Worm (Caenorhabditis elegans) whole organism, late embryonic: ENCODE data around the gene cest-16.

Experiments used
- C08G9.2 ChIP-seq: sonication (generic microtip); optimal IDR thresholded peaks from 2 replicates; lab custom pipeline; 2016; ENCODE audit warnings: mild to moderate bottlenecking, missing genetic modification characterization, moderate library complexity, missing compliant biosample characterization
- C38D4.7 ChIP-seq: fragments of 200-800 bp; sonication (Bioruptor generic); optimal IDR thresholded peaks from 2 replicates; lab custom pipeline; 2018; ENCODE audit warnings: mild to moderate bottlenecking, missing genetic modification characterization, moderate library complexity, missing compliant biosample characterization
- F13H6.1 ChIP-seq: sonication (generic microtip); optimal IDR thresholded peaks from 2 replicates; lab custom pipeline; 2016; ENCODE audit warnings: missing genetic modification characterization, missing compliant biosample characterization
- K09A11.1 ChIP-seq: sonication (generic microtip); optimal IDR thresholded peaks from 2 replicates; lab custom pipeline; 2017; ENCODE audit warnings: antibody characterized with exemption, mild to moderate bottlenecking, missing genetic modification characterization, missing compliant biosample characterization; ENCODE audit not compliant: insufficient read depth
- T23F11.4 ChIP-seq: fragments of 200-800 bp; sonication (Bioruptor generic); optimal IDR thresholded peaks from 2 replicates; lab custom pipeline; 2018; ENCODE audit warnings: mild to moderate bottlenecking, missing genetic modification characterization, missing compliant biosample characterization
- ceh-18 ChIP-seq: sonication (generic microtip); optimal IDR thresholded peaks from 2 replicates; lab custom pipeline; 2016; ENCODE audit warnings: missing genetic modification characterization, missing compliant biosample characterization
- ceh-19 ChIP-seq: fragments of 200-800 bp; sonication (Bioruptor generic); optimal IDR thresholded peaks from 2 replicates; lab custom pipeline; 2018; ENCODE audit warnings: mild to moderate bottlenecking, missing genetic modification characterization, missing compliant biosample characterization
- ceh-2 ChIP-seq: sonication (generic microtip); optimal IDR thresholded peaks from 2 replicates; lab custom pipeline; 2016; ENCODE audit warnings: missing genotype, missing genetic modification characterization, missing compliant biosample characterization
- ceh-22 ChIP-seq: sonication (generic microtip); optimal IDR thresholded peaks from 2 replicates; lab custom pipeline; 2017; ENCODE audit warnings: missing biosample characterization, missing genetic modification characterization
- ceh-24 ChIP-seq: sonication (generic microtip); optimal IDR thresholded peaks from 2 replicates; lab custom pipeline; 2016; ENCODE audit warnings: mild to moderate bottlenecking, missing genetic modification characterization, missing compliant biosample characterization
- ceh-34 ChIP-seq: sonication (generic microtip); optimal IDR thresholded peaks from 2 replicates; lab custom pipeline; 2016; ENCODE audit warnings: mild to moderate bottlenecking, missing genetic modification characterization, missing compliant biosample characterization
- ceh-48 ChIP-seq: sonication (generic microtip); optimal IDR thresholded peaks from 2 replicates; lab custom pipeline; 2016; ENCODE audit warnings: missing genetic modification characterization, inconsistent platforms, missing compliant biosample characterization
- ceh-6 ChIP-seq: fragments of 200-800 bp; sonication (Bioruptor generic); optimal IDR thresholded peaks from 2 replicates; lab custom pipeline; 2018; ENCODE audit warnings: mild to moderate bottlenecking, missing genetic modification characterization, missing compliant biosample characterization
- che-1 ChIP-seq: sonication (generic microtip); optimal IDR thresholded peaks from 2 replicates; lab custom pipeline; 2016; ENCODE audit warnings: mild to moderate bottlenecking, missing genetic modification characterization, missing compliant biosample characterization
- elt-2 ChIP-seq: sonication (generic microtip); optimal IDR thresholded peaks from 2 replicates; lab custom pipeline; 2016; ENCODE audit warnings: missing genetic modification reagents, missing genetic modification characterization, missing compliant biosample characterization
- ets-4 ChIP-seq: sonication (generic microtip); optimal IDR thresholded peaks from 2 replicates; lab custom pipeline; 2016; ENCODE audit warnings: missing genetic modification characterization, missing compliant biosample characterization
- eyg-1 ChIP-seq: sonication (generic microtip); optimal IDR thresholded peaks from 2 replicates; lab custom pipeline; 2016; ENCODE audit warnings: missing genotype, missing genetic modification characterization, missing compliant biosample characterization
- fkh-10 ChIP-seq: fragments of 150-350 bp; optimal IDR thresholded peaks from 2 replicates; lab custom pipeline; 2014; ENCODE audit warnings: missing biosample characterization, missing genetic modification reagents, missing genetic modification characterization
- gmeb-2 ChIP-seq: sonication (generic microtip); optimal IDR thresholded peaks from 2 replicates; lab custom pipeline; 2016; ENCODE audit warnings: missing genetic modification characterization, inconsistent platforms, missing compliant biosample characterization
- hlh-13 ChIP-seq: fragments of 200-800 bp; sonication (Bioruptor generic); optimal IDR thresholded peaks from 2 replicates; lab custom pipeline; 2018; ENCODE audit warnings: mild to moderate bottlenecking, missing genetic modification characterization, missing compliant biosample characterization
- hlh-15 ChIP-seq: sonication (generic microtip); optimal IDR thresholded peaks from 2 replicates; lab custom pipeline; 2016; ENCODE audit warnings: missing genetic modification characterization, missing compliant biosample characterization
- hlh-30 ChIP-seq: sonication (generic microtip); optimal IDR thresholded peaks from 2 replicates; lab custom pipeline; 2017; ENCODE audit warnings: antibody characterized with exemption, missing genetic modification characterization, missing compliant biosample characterization; ENCODE audit not compliant: insufficient read depth
- hlh-8 ChIP-seq: sonication (generic microtip); optimal IDR thresholded peaks from 2 replicates; lab custom pipeline; 2016; ENCODE audit warnings: missing genotype, missing genetic modification characterization, missing compliant biosample characterization
- lim-6 ChIP-seq: sonication (generic microtip); optimal IDR thresholded peaks from 2 replicates; lab custom pipeline; 2016; ENCODE audit warnings: missing genetic modification characterization, missing compliant biosample characterization
- nfya-1 ChIP-seq: sonication (generic microtip); optimal IDR thresholded peaks from 2 replicates; lab custom pipeline; 2017; ENCODE audit warnings: missing genetic modification characterization, mild to moderate bottlenecking, missing compliant biosample characterization, antibody characterized with exemption, moderate library complexity
- nhr-11 ChIP-seq: fragments of 150-350 bp; optimal IDR thresholded peaks from 2 replicates; lab custom pipeline; 2014; ENCODE audit warnings: missing biosample characterization, missing genetic modification characterization
- nhr-232 ChIP-seq: sonication (generic microtip); optimal IDR thresholded peaks from 2 replicates; lab custom pipeline; 2016; ENCODE audit warnings: missing genetic modification characterization, missing compliant biosample characterization
- pat-9 ChIP-seq: fragments of 200-800 bp; sonication (Bioruptor generic); optimal IDR thresholded peaks from 2 replicates; lab custom pipeline; 2018; ENCODE audit warnings: mild to moderate bottlenecking, missing genetic modification characterization, moderate library complexity, missing compliant biosample characterization
- pha-2 ChIP-seq: sonication (generic microtip); optimal IDR thresholded peaks from 2 replicates; lab custom pipeline; 2017; ENCODE audit warnings: mild to moderate bottlenecking, missing genetic modification characterization, missing compliant biosample characterization
- pha-4 ChIP-seq: fragments of 150-350 bp; optimal IDR thresholded peaks from 2 replicates; lab custom pipeline; 2018; ENCODE audit warnings: missing biosample characterization, missing genetic modification reagents, missing genetic modification characterization
- pros-1 ChIP-seq: fragments of 150-350 bp; optimal IDR thresholded peaks from 2 replicates; lab custom pipeline; 2014; ENCODE audit warnings: missing biosample characterization, missing genetic modification reagents, missing genetic modification characterization
- ref-2 ChIP-seq: sonication (generic microtip); optimal IDR thresholded peaks from 2 replicates; lab custom pipeline; 2016; ENCODE audit warnings: missing genetic modification characterization, missing compliant biosample characterization
- syd-9 ChIP-seq: sonication (generic microtip); optimal IDR thresholded peaks from 2 replicates; lab custom pipeline; 2016; ENCODE audit warnings: mild to moderate bottlenecking, missing genetic modification characterization, moderate library complexity, missing compliant biosample characterization
- tbx-7 ChIP-seq: sonication (generic microtip); optimal IDR thresholded peaks from 2 replicates; lab custom pipeline; 2016; ENCODE audit warnings: missing genotype, missing genetic modification characterization, missing compliant biosample characterization
- ttx-3 ChIP-seq: sonication (generic microtip); optimal IDR thresholded peaks from 2 replicates; lab custom pipeline; 2016; ENCODE audit warnings: missing genetic modification reagents, missing genetic modification characterization, missing compliant biosample characterization
- unc-3 ChIP-seq, 2 experiments: fragments of 200-800 bp in 1 of 2; sonication (Bioruptor generic) in 1 of 2; sonication (generic microtip) in 1 of 2; conservative IDR thresholded peaks in 1 of 2; optimal IDR thresholded peaks in 1 of 2; 2 replicates each; pipeline versions ENCODE4 v1.3.6 to Lab custom; 2016 to 2022; ENCODE audit warnings: missing compliant biosample characterization in 2 of 2, missing genetic modification characterization in 2 of 2, missing genetic modification reagents in 1 of 2
- unc-42 ChIP-seq: sonication (generic microtip); optimal IDR thresholded peaks from 2 replicates; lab custom pipeline; 2016; ENCODE audit warnings: missing genotype, missing genetic modification characterization, missing compliant biosample characterization
- unc-55 ChIP-seq: sonication (generic microtip); optimal IDR thresholded peaks from 2 replicates; lab custom pipeline; 2017; ENCODE audit warnings: missing biosample characterization, missing genetic modification reagents, missing genetic modification characterization
- zip-5 ChIP-seq: sonication (generic microtip); optimal IDR thresholded peaks from 2 replicates; lab custom pipeline; 2016; ENCODE audit warnings: missing genetic modification characterization, missing compliant biosample characterization
- ztf-16 ChIP-seq: sonication (generic microtip); optimal IDR thresholded peaks from 2 replicates; lab custom pipeline; 2017; ENCODE audit warnings: missing genetic modification characterization, missing compliant biosample characterization

Gene cest-16

ce11 chrX:6253160-6253559 is 46.6 kb upstream of the cest-16 start:
- TF ChIP-seq ttx-3 (tag; lab: Kevin White, UChicago) (no peak), K09A11.1 (no peak), syd-9 (tag; lab: Kevin White, UChicago) (no peak), ceh-22 (no peak), gmeb-2 (no peak), eyg-1 (tag; lab: Kevin White, UChicago) (no peak), tbx-7 (no peak)

DNA sequence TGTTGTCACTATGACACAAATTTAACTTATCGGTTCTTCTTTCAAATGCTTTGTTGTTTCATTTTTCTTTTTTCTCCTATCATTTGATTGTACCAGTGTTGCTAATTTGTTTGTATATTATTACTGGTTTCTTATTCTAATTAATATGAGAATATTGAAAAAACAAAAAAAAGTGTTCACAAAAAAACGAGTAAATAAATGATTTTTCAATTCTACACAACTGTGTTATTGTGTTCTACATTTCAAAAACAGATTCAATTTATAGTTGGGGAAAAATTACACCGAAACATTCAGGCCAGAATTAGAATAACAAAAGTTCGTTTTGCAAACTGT is 46.2 kb upstream of the cest-16 start:
- TF ChIP-seq gmeb-2, result no peak
- no peak for TF ChIP-seq T23F11.4 (GFP tag; lab: Kevin White, UChicago)
- TF ChIP-seq unc-42, result no peak

- TF ChIP-seq nfya-1 (tag; lab: Kevin White, UChicago) (peak; percentile 53), ceh-34 (no peak), pha-2 (tag; lab: Kevin White, UChicago) (no peak), lim-6 (no peak), ceh-19 (GFP tag; lab: Kevin White, UChicago) (peak; percentile 19), ets-4 (tag; lab: Kevin White, UChicago) (no peak), nhr-232 (tag; lab: Kevin White, UChicago) (no peak), unc-3 (GFP tag; conservative IDR thresholded peaks at IDR 0.05; lab: Robert Waterston, UW) (no peak), unc-3 (tag; optimal IDR thresholded peaks at IDR 0.05; lab: Kevin White, UChicago) (no peak), hlh-13 (GFP tag; lab: Kevin White, UChicago) (no peak), pros-1 (tag; lab: Kevin White, UChicago) (no peak), ceh-22 (no peak), hlh-8 (no peak), ceh-6 (GFP tag; lab: Kevin White, UChicago) (no peak), K09A11.1 (no peak), ceh-24 (tag; lab: Kevin White, UChicago) (no peak), ztf-16 (tag; lab: Kevin White, UChicago) (no peak), hlh-30 (peak; percentile 23), nhr-11 (tag; lab: Kevin White, UChicago) (no peak), C08G9.2 (tag; lab: Kevin White, UChicago) (peak; percentile 17), fkh-10 (GFP tag; lab: Kevin White, UChicago) (no peak), C38D4.7 (GFP tag; lab: Kevin White, UChicago) (no peak), syd-9 (tag; lab: Kevin White, UChicago) (no peak), zip-5 (tag; lab: Kevin White, UChicago) (no peak), pat-9 (tag; lab: Kevin White, UChicago) (no peak), ceh-48 (tag; lab: Kevin White, UChicago) (no peak), ceh-2 (tag; lab: Kevin White, UChicago) (no peak), hlh-15 (tag; lab: Kevin White, UChicago) (no peak), ref-2 (peak; percentile 64), pha-4 (tag; lab: Kevin White, UChicago) (no peak), che-1 (tag; lab: Kevin White, UChicago) (no peak), ceh-18 (tag; lab: Kevin White, UChicago) (peak; percentile 48), gmeb-2 (no peak), F13H6.1 (tag; lab: Kevin White, UChicago) (no peak), unc-42 (no peak), unc-55 (peak; percentile 71), elt-2 (no peak)
These were observed 45.7 kb upstream of the cest-16 start for ce11 chrX:6253899-6254670.
